Worm (Caenorhabditis elegans) whole organism, L4/young adult: ENCODE data around the gene nstp-1.

Experiments used
- W03F9.2 ChIP-seq: fragments of 150-350 bp; optimal IDR thresholded peaks from 2 replicates; lab custom pipeline; 2014; ENCODE audit warnings: missing biosample characterization, missing genetic modification characterization
- dao-5 ChIP-seq: sonication (generic microtip); optimal IDR thresholded peaks from 2 replicates; lab custom pipeline; 2016; ENCODE audit warnings: missing genotype, missing genetic modification characterization, moderate library complexity, missing compliant biosample characterization
- him-1 ChIP-seq: sonication (generic microtip); optimal IDR thresholded peaks from 2 replicates; lab custom pipeline; 2016; ENCODE audit warnings: missing genotype, missing genetic modification reagents, missing genetic modification characterization, missing compliant biosample characterization

DNA sequence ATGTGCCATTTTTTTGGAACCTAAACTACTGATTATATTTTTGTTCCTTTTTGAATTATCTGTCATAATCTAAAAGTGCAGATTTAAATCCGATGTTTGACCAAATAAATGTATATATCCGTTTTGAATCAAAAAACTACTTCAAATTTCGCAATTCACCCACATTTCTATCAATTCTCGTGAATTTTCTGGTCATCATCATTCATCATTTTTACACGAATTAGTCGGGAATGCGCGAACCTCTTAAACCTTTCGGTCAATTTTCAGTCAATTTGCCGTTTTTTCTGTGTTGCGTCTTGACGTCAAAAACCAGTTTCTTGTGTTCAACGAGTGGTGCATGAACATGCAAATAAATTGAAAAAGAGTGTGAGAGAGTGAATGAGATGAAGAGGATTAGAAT is 30.5 kb upstream of the nstp-1 start:
- TF ChIP-seq W03F9.2 (tag; lab: Kevin White, UChicago) (no peak), dao-5 (tag; lab: Kevin White, UChicago) (no peak), him-1 (tag; lab: Kevin White, UChicago) (no peak)
